Fruit fly (Drosophila melanogaster): ENCODE measurements around the gene Tim23.
A peak's percentile ranks its signal among the peaks of the same experiment; 100 is the strongest.

The Tim23 gene

DNA sequence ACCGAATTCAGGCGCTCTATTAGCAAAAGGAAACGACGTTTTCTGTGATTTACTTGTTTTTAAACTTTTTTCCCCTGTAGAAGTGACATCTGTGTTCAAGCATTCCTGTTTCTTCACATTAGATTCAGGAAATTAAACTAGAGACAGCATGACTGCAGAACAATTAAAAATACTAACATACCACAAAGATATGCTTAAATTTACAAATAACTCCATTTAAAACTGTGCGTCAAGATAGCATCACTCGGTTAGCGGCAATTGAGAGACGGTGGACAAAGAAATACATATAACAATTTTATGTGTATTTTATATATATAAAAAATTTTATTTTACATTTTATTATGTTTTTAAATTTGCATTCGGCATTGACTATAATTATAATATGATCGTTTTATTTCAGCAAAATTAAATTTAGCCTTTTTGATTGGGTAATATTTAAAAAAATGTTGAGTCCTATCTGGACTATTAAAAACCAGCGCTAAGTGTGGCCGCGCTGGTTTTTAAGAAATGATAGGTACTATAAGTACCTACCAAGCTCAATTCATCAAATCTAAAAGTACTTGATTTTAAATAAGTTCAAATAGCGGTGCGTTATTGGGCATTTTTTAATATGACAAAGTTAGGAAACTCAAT lies at the start of gene Tim23:
Tim23 (minus strand) TSS at position 144 of the 633 bp plus-strand sequence.
- TF ChIP-seq fru (GFP tag; optimal IDR thresholded peaks at IDR 0.05) = no peak
- TF ChIP-seq rgr (GFP tag; optimal IDR thresholded peaks at IDR 0.05) = no peak
- no peak for TF ChIP-seq GATAd (GFP tag; optimal IDR thresholded peaks at IDR 0.05)
- TF ChIP-seq N (GFP tag; optimal IDR thresholded peaks at IDR 0.05) = peak; percentile 6
- no peak for TF ChIP-seq Vsx2 (GFP tag; optimal IDR thresholded peaks at IDR 0.05; ENCODE audit: partially characterized antibody)
- TF ChIP-seq sage (GFP tag; optimal IDR thresholded peaks at IDR 0.05) = no peak
- TF ChIP-seq pan (optimal IDR thresholded peaks at IDR 0.05) = no peak

DNA sequence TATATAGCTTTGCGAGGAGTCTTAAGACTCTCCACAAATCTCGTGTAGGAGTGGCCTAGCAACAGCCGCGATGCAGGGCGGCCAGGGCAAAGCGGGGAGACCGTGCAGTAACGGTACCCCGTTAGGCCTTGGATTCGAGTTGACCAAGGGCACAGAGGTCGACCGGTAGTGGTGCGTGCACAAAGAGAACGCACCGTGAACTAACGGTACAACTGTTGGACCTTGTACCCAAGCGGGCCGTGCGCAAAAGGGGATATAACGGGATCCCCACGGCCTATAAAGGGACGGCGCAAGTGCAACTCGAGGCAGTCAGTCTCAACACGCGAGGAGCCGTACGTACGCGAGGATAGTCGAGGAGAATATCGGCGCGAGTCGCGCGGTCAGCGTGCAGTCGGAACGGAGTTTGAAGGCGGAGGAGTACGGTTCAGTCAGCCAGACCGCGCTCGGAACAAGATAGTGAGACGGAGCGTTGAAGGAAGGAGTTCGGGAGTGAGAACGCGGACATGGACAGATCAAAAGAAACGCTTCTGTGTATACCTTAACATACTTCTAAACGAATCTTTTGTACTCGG lies 18.9 kb upstream of the Tim23 start:
- TF ChIP-seq psq (GFP tag; optimal IDR thresholded peaks at IDR 0.05) (no peak), Abd-B (GFP tag; optimal IDR thresholded peaks at IDR 0.05) (no peak), GATAd (GFP tag; optimal IDR thresholded peaks at IDR 0.05) (no peak), h (GFP tag; optimal IDR thresholded peaks at IDR 0.05) (no peak), CrebA (GFP tag; optimal IDR thresholded peaks at IDR 0.05; ENCODE audit: borderline replicate concordance) (no peak)

DNA sequence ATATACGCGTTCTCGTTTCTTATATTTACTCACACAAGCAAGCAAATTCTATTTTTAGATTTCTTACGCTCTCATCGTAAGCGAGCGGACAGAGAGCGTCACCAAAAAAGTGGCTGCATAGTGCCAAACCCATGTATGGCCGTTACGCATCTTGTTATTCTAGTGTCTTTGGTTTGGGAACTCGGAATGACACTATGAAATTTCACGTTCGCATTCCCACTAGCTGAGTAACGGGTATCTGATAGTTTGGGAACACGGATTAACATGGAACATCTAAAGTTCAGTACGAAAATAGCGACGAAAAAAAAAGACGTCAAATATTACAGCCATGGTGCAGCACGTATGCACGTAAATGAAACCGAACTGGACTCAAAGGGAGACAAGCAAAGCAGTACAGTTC lies 1.7 kb upstream of the Tim23 start:
- no peak for TF ChIP-seq psq (GFP tag; optimal IDR thresholded peaks at IDR 0.05)
- TF ChIP-seq ey (GFP tag; optimal IDR thresholded peaks at IDR 0.05) = no peak
- no peak for TF ChIP-seq dsf (GFP tag; optimal IDR thresholded peaks at IDR 0.05; ENCODE audit: borderline replicate concordance)
- TF ChIP-seq CG9705 (GFP tag; optimal IDR thresholded peaks at IDR 0.05) = no peak
- no peak for TF ChIP-seq Vsx2 (GFP tag; optimal IDR thresholded peaks at IDR 0.05; ENCODE audit: partially characterized antibody)

DNA sequence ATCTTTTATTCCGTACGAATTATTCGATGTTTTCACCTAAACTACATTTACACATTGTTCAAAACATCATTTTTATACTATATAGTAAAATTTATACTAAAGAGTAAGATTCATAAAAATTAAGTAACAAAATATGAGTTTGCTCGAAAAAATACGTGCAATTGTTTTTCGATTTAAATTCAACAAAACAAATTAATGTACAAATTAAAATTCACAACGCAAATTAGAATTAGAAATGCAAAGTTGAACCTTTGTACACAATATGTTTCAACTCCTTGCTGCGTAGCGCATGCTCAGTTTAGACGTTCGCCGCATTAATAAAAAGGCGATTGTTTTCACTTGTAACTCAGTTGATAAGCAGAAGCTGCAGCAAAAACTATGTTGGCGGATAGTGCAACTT lies 2.0 kb downstream of the Tim23 start, which contains the start of gene Gpb5:
Gpb5 (plus strand) TSS at position 301 of the 400 bp plus-strand sequence.
- TF ChIP-seq CG32264 (GFP tag; optimal IDR thresholded peaks at IDR 0.05) (no peak), foxo (GFP tag; optimal IDR thresholded peaks at IDR 0.05) (no peak), HLH106 (tag; optimal IDR thresholded peaks at IDR 0.05) (no peak), Rel (GFP tag; optimal IDR thresholded peaks at IDR 0.05) (no peak), Rel (tag; optimal IDR thresholded peaks at IDR 0.05) (no peak), h (GFP tag; optimal IDR thresholded peaks at IDR 0.05) (no peak)

All from whole organism, wandering third instar larva.